Worm (Caenorhabditis elegans) whole organism, young adult: Measurements from ENCODE around the gene R02E4.3.
A peak's percentile ranks its signal among the peaks of the same experiment; 100 is the strongest.

Experiments
- C06A6.2 ChIP-seq: fragments of 200-800 bp; sonication (Bioruptor generic); conservative IDR thresholded peaks from 2 replicates; pipeline ENCODE4 v1.3.6; 2022; ENCODE audit warnings: missing genetic modification characterization, missing compliant biosample characterization
- F10E7.11 ChIP-seq: sonication (generic microtip); optimal IDR thresholded peaks from 2 replicates; lab custom pipeline; 2017; ENCODE audit warnings: mild to moderate bottlenecking, missing genetic modification characterization, moderate library complexity, missing compliant biosample characterization
- F22D6.2 ChIP-seq: sonication (generic microtip); optimal IDR thresholded peaks from 2 replicates; lab custom pipeline; 2016; ENCODE audit warnings: mild to moderate bottlenecking, missing genetic modification characterization, missing compliant biosample characterization
- F37B4.10 ChIP-seq: fragments of 200-800 bp; sonication (Bioruptor generic); IDR thresholded peaks from 2 replicates; pipeline ENCODE4 v1.3.6; 2022; ENCODE audit warnings: missing genetic modification characterization, missing compliant biosample characterization
- F52B5.7 ChIP-seq: sonication (generic microtip); optimal IDR thresholded peaks from 2 replicates; lab custom pipeline; 2016; ENCODE audit warnings: mild to moderate bottlenecking, missing genetic modification characterization, missing compliant biosample characterization
- K11D2.4 ChIP-seq: fragments of 200-800 bp; sonication (Bioruptor generic); IDR thresholded peaks from 2 replicates; pipeline ENCODE4 v1.3.6; 2022; ENCODE audit warnings: missing genetic modification reagents, missing genetic modification characterization, missing compliant biosample characterization
- K12H6.12 ChIP-seq: fragments of 200-800 bp; sonication (Bioruptor generic); optimal IDR thresholded peaks from 2 replicates; lab custom pipeline; 2018; ENCODE audit warnings: mild to moderate bottlenecking, missing genetic modification characterization, missing compliant biosample characterization
- T07F8.4 ChIP-seq: sonication (generic microtip); optimal IDR thresholded peaks from 2 replicates; lab custom pipeline; 2016; ENCODE audit warnings: mild to moderate bottlenecking, missing genetic modification characterization, moderate library complexity, missing compliant biosample characterization
- Y53G8AR.9 ChIP-seq: fragments of 200-800 bp; sonication (Bioruptor generic); conservative IDR thresholded peaks from 2 replicates; pipeline ENCODE4 v1.3.6; 2022; ENCODE audit warnings: missing genetic modification reagents, missing genetic modification characterization, missing compliant biosample characterization
- Y67H2A.10 ChIP-seq: fragments of 200-800 bp; sonication (Bioruptor generic); conservative IDR thresholded peaks from 2 replicates; pipeline ENCODE4 v1.3.6; 2022; ENCODE audit warnings: missing genetic modification reagents, missing genetic modification characterization, missing compliant biosample characterization
- Y79H2A.3 ChIP-seq: fragments of 200-800 bp; sonication (Bioruptor generic); conservative IDR thresholded peaks from 2 replicates; pipeline ENCODE4 v1.3.6; 2022; ENCODE audit warnings: missing genetic modification reagents, missing genetic modification characterization, missing compliant biosample characterization
- Y95B8A.8 ChIP-seq: fragments of 200-800 bp; sonication (Bioruptor generic); IDR thresholded peaks from 2 replicates; pipeline ENCODE4 v1.3.6; 2022; ENCODE audit warnings: missing genetic modification reagents, missing genetic modification characterization, missing compliant biosample characterization
- ZK185.1 ChIP-seq: sonication (generic microtip); optimal IDR thresholded peaks from 2 replicates; lab custom pipeline; 2016; ENCODE audit warnings: mild to moderate bottlenecking, missing genetic modification characterization, missing compliant biosample characterization; ENCODE audit not compliant: poor library complexity, severe bottlenecking
- akir-1 ChIP-seq: fragments of 200-800 bp; sonication (Bioruptor generic); optimal IDR thresholded peaks from 2 replicates; lab custom pipeline; 2018; ENCODE audit warnings: mild to moderate bottlenecking, missing genetic modification characterization, moderate library complexity, missing compliant biosample characterization
- ama-1 ChIP-seq, 3 experiments: fragments of 150-350 bp in 1 of 3; sonication (generic microtip) in 2 of 3; optimal IDR thresholded peaks; 2 replicates each; lab custom pipeline; 2014 to 2018; ENCODE audit warnings: missing biosample characterization in 2 of 3, missing genetic modification characterization in 2 of 3, missing genetic modification reagents in 2 of 3
- aptf-3 ChIP-seq: fragments of 200-800 bp; sonication (Bioruptor generic); IDR thresholded peaks from 2 replicates; pipeline ENCODE4 v1.3.6; 2022; ENCODE audit warnings: missing genetic modification characterization, missing compliant biosample characterization
- ceh-91 ChIP-seq: fragments of 200-800 bp; sonication (Bioruptor generic); IDR thresholded peaks from 2 replicates; pipeline ENCODE4 v1.3.6; 2022; ENCODE audit warnings: missing genetic modification reagents, missing genetic modification characterization, missing compliant biosample characterization
- chd-7 ChIP-seq: sonication (generic microtip); optimal IDR thresholded peaks from 2 replicates; lab custom pipeline; 2016; ENCODE audit warnings: mild to moderate bottlenecking, missing genetic modification characterization, moderate library complexity, missing compliant biosample characterization
- dpff-1 ChIP-seq: sonication (generic microtip); optimal IDR thresholded peaks from 2 replicates; lab custom pipeline; 2017; ENCODE audit warnings: mild to moderate bottlenecking, missing genetic modification characterization, missing compliant biosample characterization
- efl-1 ChIP-seq: fragments of 150-350 bp; optimal IDR thresholded peaks from 2 replicates; lab custom pipeline; 2014; ENCODE audit warnings: missing biosample characterization, missing genetic modification reagents, missing genetic modification characterization
- egrh-3 ChIP-seq: fragments of 200-800 bp; sonication (Bioruptor generic); IDR thresholded peaks from 2 replicates; pipeline ENCODE4 v1.3.6; 2022; ENCODE audit warnings: missing genetic modification reagents, missing genetic modification characterization, missing compliant biosample characterization
- ekl-4 ChIP-seq: fragments of 200-800 bp; sonication (Bioruptor generic); IDR thresholded peaks from 2 replicates; pipeline ENCODE4 v1.3.6; 2022; ENCODE audit warnings: missing genetic modification reagents, missing genetic modification characterization, missing compliant biosample characterization
- fkh-3 ChIP-seq: sonication (generic microtip); optimal IDR thresholded peaks from 2 replicates; lab custom pipeline; 2016; ENCODE audit warnings: mild to moderate bottlenecking, missing genetic modification characterization, missing compliant biosample characterization
- hlh-12 ChIP-seq: sonication (generic microtip); optimal IDR thresholded peaks from 2 replicates; lab custom pipeline; 2016; ENCODE audit warnings: missing genetic modification characterization, missing compliant biosample characterization
- hlh-26 ChIP-seq: fragments of 200-800 bp; sonication (Bioruptor generic); conservative IDR thresholded peaks from 2 replicates; pipeline ENCODE4 v1.3.6; 2022; ENCODE audit warnings: missing genetic modification reagents, missing genetic modification characterization, missing compliant biosample characterization
- hmg-20 ChIP-seq: fragments of 200-800 bp; sonication (Bioruptor generic); IDR thresholded peaks from 2 replicates; pipeline ENCODE4 v1.3.6; 2022; ENCODE audit warnings: missing genetic modification reagents, missing genetic modification characterization, missing compliant biosample characterization
- let-607 ChIP-seq, 2 experiments: fragments of 200-800 bp in 1 of 2; sonication (Bioruptor generic) in 1 of 2; sonication (generic microtip) in 1 of 2; optimal IDR thresholded peaks; 2 replicates each; lab custom pipeline; 2016 to 2018; ENCODE audit warnings: mild to moderate bottlenecking in 2 of 2, missing compliant biosample characterization in 2 of 2, missing genetic modification characterization in 2 of 2, moderate library complexity in 2 of 2, missing genotype in 1 of 2
- lin-35 ChIP-seq, 3 experiments: fragments of 150-350 bp in 2 of 3; sonication (generic microtip) in 1 of 3; optimal IDR thresholded peaks; 2 replicates each; lab custom pipeline; 2014 to 2018; ENCODE audit warnings: missing biosample characterization in 3 of 3, missing genetic modification characterization in 3 of 3, missing genetic modification reagents in 3 of 3
- lsl-1 ChIP-seq: fragments of 200-800 bp; sonication (Bioruptor generic); optimal IDR thresholded peaks from 2 replicates; lab custom pipeline; 2018; ENCODE audit warnings: mild to moderate bottlenecking, missing genetic modification characterization, moderate library complexity, missing compliant biosample characterization
- madf-6 ChIP-seq: fragments of 200-800 bp; sonication (Bioruptor generic); IDR thresholded peaks from 2 replicates; pipeline ENCODE4 v1.3.6; 2022; ENCODE audit warnings: missing genetic modification reagents, missing genetic modification characterization, missing compliant biosample characterization
- mel-28 ChIP-seq: sonication (generic microtip); optimal IDR thresholded peaks from 2 replicates; lab custom pipeline; 2016; ENCODE audit warnings: borderline replicate concordance, mild to moderate bottlenecking, missing genetic modification characterization, missing compliant biosample characterization
- mes-4 ChIP-seq: sonication (generic microtip); optimal IDR thresholded peaks from 2 replicates; lab custom pipeline; 2016; ENCODE audit warnings: missing genotype, missing genetic modification characterization, missing compliant biosample characterization
- nfya-1 ChIP-seq: sonication (generic microtip); optimal IDR thresholded peaks from 2 replicates; lab custom pipeline; 2017; ENCODE audit warnings: antibody characterized with exemption, missing compliant biosample characterization, missing genetic modification characterization, borderline replicate concordance; ENCODE audit not compliant: insufficient read depth
- nhr-27 ChIP-seq: fragments of 200-800 bp; sonication (Bioruptor generic); optimal IDR thresholded peaks from 2 replicates; lab custom pipeline; 2018; ENCODE audit warnings: mild to moderate bottlenecking, missing genetic modification characterization, moderate library complexity, missing compliant biosample characterization
- nhr-90 ChIP-seq: sonication (generic microtip); optimal IDR thresholded peaks from 2 replicates; lab custom pipeline; 2016; ENCODE audit warnings: missing genotype, mild to moderate bottlenecking, missing genetic modification characterization, missing compliant biosample characterization
- pha-4 ChIP-seq: fragments of 150-350 bp; sonication (generic microtip); optimal IDR thresholded peaks from 2 replicates; lab custom pipeline; 2014; ENCODE audit warnings: missing biosample characterization, missing genetic modification reagents, missing genetic modification characterization
- rcor-1 ChIP-seq: fragments of 200-800 bp; sonication (Bioruptor generic); IDR thresholded peaks from 2 replicates; pipeline ENCODE4 v1.3.6; 2022; ENCODE audit warnings: missing genetic modification reagents, missing genetic modification characterization, missing compliant biosample characterization
- repo-1 ChIP-seq: sonication (generic microtip); optimal IDR thresholded peaks from 2 replicates; lab custom pipeline; 2017; ENCODE audit warnings: mild to moderate bottlenecking, missing genetic modification characterization, missing compliant biosample characterization
- sea-2 ChIP-seq: fragments of 200-800 bp; sonication (Bioruptor generic); IDR thresholded peaks from 2 replicates; pipeline ENCODE4 v1.3.6; 2022; ENCODE audit warnings: missing genetic modification characterization, missing compliant biosample characterization
- snpc-1.3 ChIP-seq: sonication (generic microtip); optimal IDR thresholded peaks from 2 replicates; lab custom pipeline; 2017; ENCODE audit warnings: missing genetic modification characterization, mild to moderate bottlenecking, missing compliant biosample characterization, antibody characterized with exemption, moderate library complexity, missing genotype, missing genetic modification reagents; ENCODE audit not compliant: insufficient read depth
- snpc-3.4 ChIP-seq: sonication (generic microtip); optimal IDR thresholded peaks from 2 replicates; lab custom pipeline; 2017; ENCODE audit warnings: missing genetic modification characterization, mild to moderate bottlenecking, missing compliant biosample characterization, antibody characterized with exemption, moderate library complexity, missing genotype, missing genetic modification reagents
- snpc-4 ChIP-seq, 5 experiments: fragments of 150-350 bp in 1 of 5; sonication (generic microtip) in 4 of 5; optimal IDR thresholded peaks; 2 replicates each; lab custom pipeline; 2014 to 2018; ENCODE audit warnings: missing genetic modification characterization in 5 of 5, missing biosample characterization in 3 of 5, antibody characterized with exemption in 2 of 5, mild to moderate bottlenecking in 2 of 5, missing compliant biosample characterization in 2 of 5, missing genotype in 2 of 5, moderate library complexity in 2 of 5, missing genetic modification reagents in 1 of 5
- somi-1 ChIP-seq: fragments of 200-800 bp; sonication (Bioruptor generic); optimal IDR thresholded peaks from 2 replicates; lab custom pipeline; 2018; ENCODE audit warnings: mild to moderate bottlenecking, missing genetic modification characterization, missing compliant biosample characterization
- tlf-1 ChIP-seq: fragments of 200-800 bp; sonication (Bioruptor generic); optimal IDR thresholded peaks from 2 replicates; lab custom pipeline; 2018; ENCODE audit warnings: mild to moderate bottlenecking, missing genetic modification characterization, missing compliant biosample characterization
- unc-62 ChIP-seq: fragments of 150-350 bp; optimal IDR thresholded peaks from 2 replicates; lab custom pipeline; 2014; ENCODE audit warnings: missing biosample characterization, missing genetic modification reagents, missing genetic modification characterization
- ztf-26 ChIP-seq: sonication (generic microtip); optimal IDR thresholded peaks from 2 replicates; lab custom pipeline; 2017; ENCODE audit warnings: missing genetic modification characterization, missing compliant biosample characterization
- ztf-3 ChIP-seq: fragments of 200-800 bp; sonication (Bioruptor generic); optimal IDR thresholded peaks from 2 replicates; lab custom pipeline; 2018; ENCODE audit warnings: mild to moderate bottlenecking, missing genetic modification characterization, missing compliant biosample characterization
- ztf-6 ChIP-seq: fragments of 200-800 bp; sonication (Bioruptor generic); IDR thresholded peaks from 2 replicates; pipeline ENCODE4 v1.3.6; 2022; ENCODE audit warnings: missing genetic modification reagents, missing genetic modification characterization, missing compliant biosample characterization

R02E4.3 gene

ce11 chrX:4142648-4143259 lies 40.8 kb upstream of the R02E4.3 start (continued):
- TF ChIP-seq K11D2.4 (GFP tag; lab: Robert Waterston, UW) (peak; percentile 65), Y95B8A.8 (GFP tag; lab: Robert Waterston, UW) (no peak), F10E7.11 (tag; lab: Kevin White, UChicago) (no peak), ztf-26 (tag; lab: Kevin White, UChicago) (no peak), madf-6 (no peak), repo-1 (tag; lab: Kevin White, UChicago) (no peak), F52B5.7 (no peak), tlf-1 (no peak), let-607 (tag; optimal IDR thresholded peaks at IDR 0.05; lab: Kevin White, UChicago) (peak in 1 of 2 experiments; percentile 34), somi-1 (no peak), ekl-4 (peak; percentile 62), sea-2 (GFP tag; lab: Robert Waterston, UW) (no peak), Y79H2A.3 (no peak), Y67H2A.10 (GFP tag; lab: Robert Waterston, UW) (no peak), snpc-1.3 (tag; lab: Kevin White, UChicago) (no peak), hmg-20 (GFP tag; lab: Robert Waterston, UW) (no peak), K12H6.12 (tag; lab: Kevin White, UChicago) (peak; percentile 14), C06A6.2 (GFP tag; lab: Robert Waterston, UW) (no peak), dpff-1 (tag; lab: Kevin White, UChicago) (no peak), ceh-91 (GFP tag; lab: Robert Waterston, UW) (no peak), lin-35 (GFP tag; optimal IDR thresholded peaks at IDR 0.05; lab: Kevin White, UChicago) (peak in 1 of 3 experiments; percentile 22), nhr-90 (tag; lab: Kevin White, UChicago) (no peak), ZK185.1 (peak; percentile 16), lsl-1 (GFP tag; lab: Kevin White, UChicago) (no peak), F37B4.10 (no peak), rcor-1 (GFP tag; lab: Robert Waterston, UW) (no peak), mes-4 (tag; lab: Kevin White, UChicago) (no peak), Y53G8AR.9 (GFP tag; lab: Robert Waterston, UW) (no peak), aptf-3 (GFP tag; lab: Robert Waterston, UW) (no peak), chd-7 (no peak), unc-62 (GFP tag; lab: Kevin White, UChicago) (peak; percentile 13), ama-1 (optimal IDR thresholded peaks at IDR 0.05; lab: Kevin White, UChicago) (peak; percentile 19), ama-1 (GFP tag; optimal IDR thresholded peaks at IDR 0.05; lab: Kevin White, UChicago) (no peak), snpc-3.4 (tag; lab: Kevin White, UChicago) (no peak), snpc-4 (GFP tag; optimal IDR thresholded peaks at IDR 0.05; lab: Kevin White, UChicago) (no peak), snpc-4 (tag; optimal IDR thresholded peaks at IDR 0.05; lab: Kevin White, UChicago) (no peak), F22D6.2 (no peak), ztf-6 (GFP tag; lab: Robert Waterston, UW) (no peak), fkh-3 (tag; lab: Kevin White, UChicago) (no peak), T07F8.4 (tag; lab: Kevin White, UChicago) (no peak)

- TF ChIP-seq pha-4 (tag; lab: Kevin White, UChicago) (no peak), somi-1 (peak; percentile 92), mel-28 (peak; percentile 1), ceh-91 (GFP tag; lab: Robert Waterston, UW) (no peak), akir-1 (peak; percentile 29), efl-1 (GFP tag; lab: Kevin White, UChicago) (no peak), ztf-3 (GFP tag; lab: Kevin White, UChicago) (no peak), ztf-26 (tag; lab: Kevin White, UChicago) (peak; percentile 90), hlh-26 (GFP tag; lab: Robert Waterston, UW) (no peak), nfya-1 (tag; lab: Kevin White, UChicago) (no peak), hlh-12 (no peak), egrh-3 (GFP tag; lab: Robert Waterston, UW) (no peak), nhr-27 (tag; lab: Kevin White, UChicago) (no peak)
Observed at ce11 chrX:4142202-4142601, 40.3 kb upstream of the R02E4.3 start.
